Worm (Caenorhabditis elegans): ENCODE measurements around the gene C39H7.4.

The C39H7.4 gene

DNA sequence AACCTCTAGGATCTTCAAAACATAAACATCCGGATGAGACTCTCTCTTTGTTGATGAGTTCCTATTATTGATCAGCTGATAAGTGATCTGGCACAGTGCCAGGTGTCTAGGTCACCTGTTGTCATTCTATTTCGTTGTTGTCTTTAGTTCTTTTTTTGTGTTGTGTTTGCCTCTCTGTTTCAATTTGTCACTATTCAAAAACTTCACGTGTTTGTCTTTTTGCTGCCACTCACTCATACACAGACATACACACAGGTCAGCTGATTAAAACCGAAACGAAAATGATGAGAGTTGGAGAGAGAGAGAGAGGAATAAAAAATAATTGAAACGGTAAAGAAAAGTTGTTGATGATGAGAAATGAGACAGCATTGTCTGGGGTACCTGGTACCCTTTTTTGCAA, 23.3 kb downstream of the C39H7.4 start (continued):
- TF ChIP-seq mdt-29 (GFP tag; IDR thresholded peaks at IDR 0.05) (peak; percentile 89), pha-4 (GFP tag; IDR thresholded peaks at IDR 0.05) (no peak; the same call in 1 of the 2 replicates), pha-4 (tag; optimal IDR thresholded peaks at IDR 0.05) (peak; percentile 76), madf-9 (GFP tag; conservative IDR thresholded peaks at IDR 0.05) (no peak), sdz-12 (GFP tag; optimal IDR thresholded peaks at IDR 0.05) (no peak), hlh-30 (tag; optimal IDR thresholded peaks at IDR 0.05; ENCODE audit: insufficient read depth) (peak; percentile 98), T20F7.1 (GFP tag; optimal IDR thresholded peaks at IDR 0.05) (peak; percentile 75), tag-97 (GFP tag; IDR thresholded peaks at IDR 0.05) (no peak), ama-1 (optimal IDR thresholded peaks at IDR 0.05) (peak; percentile 36), lin-29 (GFP tag; IDR thresholded peaks at IDR 0.05) (no peak), daf-8 (GFP tag; IDR thresholded peaks at IDR 0.05) (no peak), lin-13 (GFP tag; optimal IDR thresholded peaks at IDR 0.05) (peak; percentile 48), unc-39 (tag; optimal IDR thresholded peaks at IDR 0.05) (no peak), saeg-2 (GFP tag; IDR thresholded peaks at IDR 0.05) (peak; percentile 69; the same call in 1 of the 2 replicates), dpl-1 (GFP tag; optimal IDR thresholded peaks at IDR 0.05) (no peak), ceh-20 (GFP tag; IDR thresholded peaks at IDR 0.05) (peak; percentile 69; the same call in 1 of the 2 replicates), nhr-6 (tag; optimal IDR thresholded peaks at IDR 0.05) (peak; percentile 37), ceh-62 (tag; optimal IDR thresholded peaks at IDR 0.05) (no peak), dmd-8 (GFP tag; IDR thresholded peaks at IDR 0.05) (no peak)

DNA sequence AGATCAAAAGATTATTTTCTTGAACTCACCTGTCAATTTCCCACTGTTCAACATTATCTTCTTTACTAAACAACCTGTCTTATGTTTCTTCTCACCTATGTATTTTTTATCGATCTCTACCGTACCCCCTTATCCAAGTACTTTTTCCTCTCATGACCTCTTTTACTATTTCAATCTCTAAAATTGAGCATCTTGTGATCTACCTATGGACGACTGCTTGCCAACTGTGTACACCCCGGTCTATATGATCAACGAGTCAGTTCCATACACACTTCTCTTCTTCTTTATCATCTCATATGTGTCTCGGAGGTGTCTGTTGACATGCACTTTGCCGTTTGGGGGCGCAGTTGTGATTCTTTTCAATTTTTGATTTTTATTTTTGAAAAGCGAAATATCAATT, 24.3 kb downstream of the C39H7.4 start:
- no peak for TF ChIP-seq gei-8 (GFP tag; optimal IDR thresholded peaks at IDR 0.05)
- no peak for TF ChIP-seq dmd-8 (GFP tag; IDR thresholded peaks at IDR 0.05)
- no peak for TF ChIP-seq nhr-25 (tag; optimal IDR thresholded peaks at IDR 0.05; ENCODE audit: borderline replicate concordance, insufficient read depth)
- peak; percentile 78 for TF ChIP-seq nhr-28 (tag; optimal IDR thresholded peaks at IDR 0.05)
- TF ChIP-seq snpc-1.2 (GFP tag; IDR thresholded peaks at IDR 0.05): no peak
- TF ChIP-seq dve-1 (tag; optimal IDR thresholded peaks at IDR 0.05; ENCODE audit: insufficient read depth): peak; percentile 91
- no peak for TF ChIP-seq ztf-11 (tag; optimal IDR thresholded peaks at IDR 0.05)
- TF ChIP-seq F37D6.2 (tag; optimal IDR thresholded peaks at IDR 0.05): no peak
- TF ChIP-seq egl-43 (GFP tag; IDR thresholded peaks at IDR 0.05): no peak
- no peak for TF ChIP-seq nhr-11 (tag; optimal IDR thresholded peaks at IDR 0.05)
- TF ChIP-seq Y75B8A.6 (GFP tag; IDR thresholded peaks at IDR 0.05): no peak
- peak; percentile 91 for TF ChIP-seq hlh-11 (tag; optimal IDR thresholded peaks at IDR 0.05)
- peak; percentile 96 for TF ChIP-seq hlh-30 (tag; optimal IDR thresholded peaks at IDR 0.05; ENCODE audit: insufficient read depth)
- TF ChIP-seq spr-1 (tag; optimal IDR thresholded peaks at IDR 0.05): no peak
- no peak for TF ChIP-seq ceh-82 (tag; optimal IDR thresholded peaks at IDR 0.05)
- no peak for TF ChIP-seq ceh-62 (tag; optimal IDR thresholded peaks at IDR 0.05)
- TF ChIP-seq lin-39 (tag; optimal IDR thresholded peaks at IDR 0.05): no peak
- no peak for TF ChIP-seq sdz-12 (GFP tag; optimal IDR thresholded peaks at IDR 0.05)
- no peak for TF ChIP-seq daf-12 (tag; optimal IDR thresholded peaks at IDR 0.05)
- peak; percentile 43 for TF ChIP-seq nhr-48 (tag; optimal IDR thresholded peaks at IDR 0.05)
- no peak for TF ChIP-seq fkh-10 (GFP tag; optimal IDR thresholded peaks at IDR 0.05)
- TF ChIP-seq mxl-3 (GFP tag; optimal IDR thresholded peaks at IDR 0.05): peak; percentile 3
- TF ChIP-seq ceh-32 (tag; optimal IDR thresholded peaks at IDR 0.05; ENCODE audit: poor library complexity): no peak
- no peak for TF ChIP-seq daf-19 (GFP tag; conservative IDR thresholded peaks at IDR 0.05)
- peak in 1 of 2 experiments; percentile 40 for TF ChIP-seq hif-1 (tag; optimal IDR thresholded peaks at IDR 0.05)
- TF ChIP-seq zip-11 (GFP tag; IDR thresholded peaks at IDR 0.05): no peak
- TF ChIP-seq lin-15B (tag; optimal IDR thresholded peaks at IDR 0.05): no peak
- no peak for TF ChIP-seq T26A8.4 (GFP tag; IDR thresholded peaks at IDR 0.05)
- peak in 1 of 2 experiments; percentile 60 for TF ChIP-seq lsy-2 (tag; optimal IDR thresholded peaks at IDR 0.05)
- TF ChIP-seq nhr-77 (tag; optimal IDR thresholded peaks at IDR 0.05): peak; percentile 29
- peak; percentile 7 to 51 for TF ChIP-seq daf-16 (GFP tag; optimal IDR thresholded peaks at IDR 0.05)
- peak; percentile 97 for TF ChIP-seq daf-16 (tag; optimal IDR thresholded peaks at IDR 0.05)
- 0 out of 2 replicates have a peak, but pooled peaks have one; percentile 9 for TF ChIP-seq hmg-1.1 (GFP tag; IDR thresholded peaks at IDR 0.05)
- no peak for TF ChIP-seq ctbp-1 (GFP tag; IDR thresholded peaks at IDR 0.05)
- TF ChIP-seq unc-39 (tag; optimal IDR thresholded peaks at IDR 0.05): no peak
- no peak for TF ChIP-seq zag-1 (tag; optimal IDR thresholded peaks at IDR 0.05)
- TF ChIP-seq Y48G9A.11 (GFP tag; IDR thresholded peaks at IDR 0.05): no peak
